Worm (Caenorhabditis elegans): ENCODE data around the gene Y39A3B.8.

DNA sequence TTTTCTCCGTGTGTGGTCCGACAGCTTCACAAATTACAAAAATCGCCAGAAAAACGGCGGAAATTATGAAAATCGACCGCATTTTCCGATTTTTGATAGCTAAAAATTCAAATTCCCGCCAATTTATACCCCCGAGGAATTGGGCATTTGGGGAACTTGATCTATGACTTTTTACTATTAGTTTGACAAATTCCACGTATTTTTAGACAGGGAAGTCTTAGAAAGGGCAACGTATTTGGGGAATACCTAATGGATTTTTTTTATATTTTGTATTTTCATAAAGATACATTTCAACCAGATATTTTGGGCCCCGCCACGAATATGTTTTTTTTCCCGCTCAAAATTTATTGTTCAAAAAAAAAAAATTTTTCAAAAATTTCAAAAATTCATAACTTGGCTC lies 2.9 kb upstream of the Y39A3B.8 start, which contains the start of gene Y39A3B.7:
- TF ChIP-seq cog-1 (tag; optimal IDR thresholded peaks at IDR 0.05) (no peak), tab-1 (GFP tag; IDR thresholded peaks at IDR 0.05) (no peak)
